Fruit fly (Drosophila melanogaster): Measurements from ENCODE around the gene Tlk.

DNA sequence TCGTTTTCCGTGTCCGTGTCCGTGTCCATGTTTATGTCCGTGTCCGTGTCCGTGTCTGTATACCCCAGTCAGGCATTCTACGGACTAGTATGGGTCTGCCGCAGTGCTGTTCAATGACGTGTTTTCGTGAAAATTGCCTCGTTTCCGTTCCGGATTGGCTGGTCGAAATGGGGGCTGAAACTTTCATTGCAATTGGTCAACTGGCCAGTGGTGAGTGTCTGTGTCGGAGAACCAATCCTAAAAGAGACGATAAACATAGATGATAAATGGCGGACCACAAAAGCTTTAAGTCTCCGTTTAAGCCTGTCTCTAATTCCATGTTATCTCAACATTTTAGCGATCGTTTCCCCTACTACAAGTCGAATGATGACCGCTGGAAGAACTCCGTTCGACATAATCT, 89.3 kb downstream of the Tlk start:
- TF ChIP-seq EcR (GFP tag; optimal IDR thresholded peaks at IDR 0.05) (no peak), Snoo (tag; optimal IDR thresholded peaks at IDR 0.05) (no peak), CG14655 (GFP tag; optimal IDR thresholded peaks at IDR 0.05) (no peak), CG17806 (tag; optimal IDR thresholded peaks at IDR 0.05) (no peak), Ets98B (GFP tag; IDR thresholded peaks at IDR 0.05) (no peak), CG12605 (GFP tag; IDR thresholded peaks at IDR 0.05) (no peak), Pif1B (GFP tag; optimal IDR thresholded peaks at IDR 0.05) (no peak), Pif1A (GFP tag; optimal IDR thresholded peaks at IDR 0.05) (no peak), rn (GFP tag; IDR thresholded peaks at IDR 0.05) (no peak), CG15710 (tag; optimal IDR thresholded peaks at IDR 0.05) (no peak), CG4496 (GFP tag; IDR thresholded peaks at IDR 0.05) (no peak)

Data from whole organism, pupa.